Worm (Caenorhabditis elegans): ENCODE data around the gene gcy-20.

Gene gcy-20

ce11 chrV:16277918-16278317 is 24.3 kb upstream of the gcy-20 start, which contains the start of gene cyp-37B1 (continued):
- TF ChIP-seq snu-23 (GFP tag; optimal IDR thresholded peaks at IDR 0.05) (no peak), fkh-10 (GFP tag; optimal IDR thresholded peaks at IDR 0.05) (no peak), nhr-11 (tag; optimal IDR thresholded peaks at IDR 0.05) (no peak), lin-35 (GFP tag; optimal IDR thresholded peaks at IDR 0.05) (peak in 1 of 2 experiments; percentile 34), fkh-8 (tag; optimal IDR thresholded peaks at IDR 0.05) (no peak), nhr-20 (tag; optimal IDR thresholded peaks at IDR 0.05) (peak; percentile 59), mab-9 (GFP tag; IDR thresholded peaks at IDR 0.05) (no peak), zag-1 (tag; optimal IDR thresholded peaks at IDR 0.05) (no peak), egl-13 (tag; optimal IDR thresholded peaks at IDR 0.05) (no peak), isw-1 (GFP tag; IDR thresholded peaks at IDR 0.05) (no peak), snpc-4 (tag; optimal IDR thresholded peaks at IDR 0.05) (no peak), ztf-4 (tag; optimal IDR thresholded peaks at IDR 0.05) (no peak), elt-2 (tag; optimal IDR thresholded peaks at IDR 0.05) (peak; percentile 95), dpl-1 (GFP tag; optimal IDR thresholded peaks at IDR 0.05) (no peak)

- TF ChIP-seq skn-1 (tag; optimal IDR thresholded peaks at IDR 0.05): no peak
- TF ChIP-seq mdl-1 (tag; optimal IDR thresholded peaks at IDR 0.05): no peak
- TF ChIP-seq mep-1 (tag; optimal IDR thresholded peaks at IDR 0.05): no peak
- TF ChIP-seq snu-23 (GFP tag; optimal IDR thresholded peaks at IDR 0.05): no peak
- TF ChIP-seq ets-5 (GFP tag; IDR thresholded peaks at IDR 0.05): no peak
- no peak for TF ChIP-seq C04F5.9 (tag; optimal IDR thresholded peaks at IDR 0.05)
- no peak for TF ChIP-seq fos-1 (tag; optimal IDR thresholded peaks at IDR 0.05)
- no peak for TF ChIP-seq nhr-237 (tag; optimal IDR thresholded peaks at IDR 0.05)
- TF ChIP-seq fkh-8 (tag; optimal IDR thresholded peaks at IDR 0.05): no peak
- TF ChIP-seq unc-130 (tag; optimal IDR thresholded peaks at IDR 0.05): no peak
- TF ChIP-seq aly-2 (tag; optimal IDR thresholded peaks at IDR 0.05): no peak
- TF ChIP-seq mab-9 (GFP tag; IDR thresholded peaks at IDR 0.05): no peak
- no peak for TF ChIP-seq hlh-17 (GFP tag; optimal IDR thresholded peaks at IDR 0.05; ENCODE audit: borderline replicate concordance)
- TF ChIP-seq egl-13 (tag; optimal IDR thresholded peaks at IDR 0.05): no peak
- TF ChIP-seq isw-1 (GFP tag; IDR thresholded peaks at IDR 0.05): no peak
- TF ChIP-seq snpc-4 (tag; optimal IDR thresholded peaks at IDR 0.05): no peak
- no peak for TF ChIP-seq nhr-19 (GFP tag; conservative IDR thresholded peaks at IDR 0.05)
- no peak for TF ChIP-seq tlp-1 (tag; optimal IDR thresholded peaks at IDR 0.05)
- TF ChIP-seq unc-62 (GFP tag; optimal IDR thresholded peaks at IDR 0.05): no peak
Observed at ce11 chrV:16275347-16275746, 21.8 kb upstream of the gcy-20 start, which contains the start of gene pacl-1. TSS of gene pacl-1 (minus strand) at chrV:16275447.

- TF ChIP-seq unc-98 (GFP tag; IDR thresholded peaks at IDR 0.05): no peak
- TF ChIP-seq skn-1 (tag; optimal IDR thresholded peaks at IDR 0.05): no peak
- no peak for TF ChIP-seq snpc-4 (tag; optimal IDR thresholded peaks at IDR 0.05)
- no peak for TF ChIP-seq lir-3 (tag; optimal IDR thresholded peaks at IDR 0.05; ENCODE audit: poor library complexity)
- TF ChIP-seq nhr-47 (tag; optimal IDR thresholded peaks at IDR 0.05): no peak
- TF ChIP-seq fos-1 (tag; optimal IDR thresholded peaks at IDR 0.05): no peak
- no peak for TF ChIP-seq C16A3.4 (tag; optimal IDR thresholded peaks at IDR 0.05)
- TF ChIP-seq dsc-1 (tag; optimal IDR thresholded peaks at IDR 0.05): no peak
- no peak for TF ChIP-seq ztf-4 (tag; optimal IDR thresholded peaks at IDR 0.05)
- TF ChIP-seq mef-2 (tag; optimal IDR thresholded peaks at IDR 0.05): no peak
- TF ChIP-seq ztf-11 (tag; optimal IDR thresholded peaks at IDR 0.05): no peak
- TF ChIP-seq aha-1 (tag; optimal IDR thresholded peaks at IDR 0.05): no peak
- no peak for TF ChIP-seq isw-1 (GFP tag; IDR thresholded peaks at IDR 0.05)
- TF ChIP-seq nhr-90 (tag; optimal IDR thresholded peaks at IDR 0.05; ENCODE audit: poor library complexity): no peak
- TF ChIP-seq unc-62 (GFP tag; optimal IDR thresholded peaks at IDR 0.05): no peak
Observed at ce11 chrV:16271121-16271520, 17.5 kb upstream of the gcy-20 start, which contains the start of gene T13F3.6. TSS of gene T13F3.6 (minus strand) at chrV:16271221.

- no peak for TF ChIP-seq lin-15B (tag; optimal IDR thresholded peaks at IDR 0.05)
- TF ChIP-seq mef-2 (tag; optimal IDR thresholded peaks at IDR 0.05): no peak
- TF ChIP-seq unc-130 (tag; optimal IDR thresholded peaks at IDR 0.05): no peak
- no peak for TF ChIP-seq fkh-4 (tag; optimal IDR thresholded peaks at IDR 0.05; ENCODE audit: borderline replicate concordance)
- TF ChIP-seq C34B4.2 (tag; optimal IDR thresholded peaks at IDR 0.05): no peak
- no peak for TF ChIP-seq hlh-17 (GFP tag; optimal IDR thresholded peaks at IDR 0.05; ENCODE audit: borderline replicate concordance)
- no peak for TF ChIP-seq hlh-4 (tag; optimal IDR thresholded peaks at IDR 0.05)
- TF ChIP-seq alr-1 (tag; optimal IDR thresholded peaks at IDR 0.05; ENCODE audit: borderline replicate concordance): no peak
- TF ChIP-seq C04F5.9 (tag; optimal IDR thresholded peaks at IDR 0.05): no peak
- no peak for TF ChIP-seq ceh-63 (GFP tag; optimal IDR thresholded peaks at IDR 0.05)
- TF ChIP-seq nhr-84 (tag; optimal IDR thresholded peaks at IDR 0.05): no peak
- no peak for TF ChIP-seq mep-1 (tag; optimal IDR thresholded peaks at IDR 0.05)
- TF ChIP-seq lin-39 (tag; optimal IDR thresholded peaks at IDR 0.05): no peak
- no peak for TF ChIP-seq efl-3 (GFP tag; optimal IDR thresholded peaks at IDR 0.05)
- TF ChIP-seq aha-1 (tag; optimal IDR thresholded peaks at IDR 0.05): no peak
- TF ChIP-seq nhr-237 (tag; optimal IDR thresholded peaks at IDR 0.05): no peak
- TF ChIP-seq nhr-28 (tag; optimal IDR thresholded peaks at IDR 0.05): no peak
- no peak for TF ChIP-seq efl-1 (optimal IDR thresholded peaks at IDR 0.05)
- no peak for TF ChIP-seq efl-1 (GFP tag; optimal IDR thresholded peaks at IDR 0.05 in 1 of 2)
Observed at ce11 chrV:16269556-16269955, 16.0 kb upstream of the gcy-20 start, which contains the start of the genes fbxa-2 and T13F3.8. TSS of gene fbxa-2 (minus strand) at chrV:16269656. TSS of gene T13F3.8 (plus strand) at chrV:16269800.
